Worm (Caenorhabditis elegans) whole organism, late embryonic: ENCODE data around the gene nuc-1.

Experiments
- C08G9.2 ChIP-seq: sonication (generic microtip); optimal IDR thresholded peaks from 2 replicates; lab custom pipeline; 2016; ENCODE audit warnings: mild to moderate bottlenecking, missing genetic modification characterization, moderate library complexity, missing compliant biosample characterization
- C38D4.7 ChIP-seq: fragments of 200-800 bp; sonication (Bioruptor generic); optimal IDR thresholded peaks from 2 replicates; lab custom pipeline; 2018; ENCODE audit warnings: mild to moderate bottlenecking, missing genetic modification characterization, moderate library complexity, missing compliant biosample characterization
- K02D7.2 ChIP-seq: sonication (generic microtip); optimal IDR thresholded peaks from 2 replicates; lab custom pipeline; 2017; ENCODE audit warnings: mild to moderate bottlenecking, missing genetic modification characterization, missing compliant biosample characterization
- K09A11.1 ChIP-seq: sonication (generic microtip); optimal IDR thresholded peaks from 2 replicates; lab custom pipeline; 2017; ENCODE audit warnings: antibody characterized with exemption, mild to moderate bottlenecking, missing genetic modification characterization, missing compliant biosample characterization; ENCODE audit not compliant: insufficient read depth
- T23F11.4 ChIP-seq: fragments of 200-800 bp; sonication (Bioruptor generic); optimal IDR thresholded peaks from 2 replicates; lab custom pipeline; 2018; ENCODE audit warnings: mild to moderate bottlenecking, missing genetic modification characterization, missing compliant biosample characterization
- Y22D7AL.16 ChIP-seq: sonication (generic microtip); optimal IDR thresholded peaks from 2 replicates; lab custom pipeline; 2016; ENCODE audit warnings: missing genetic modification characterization, missing compliant biosample characterization
- ahr-1 ChIP-seq: sonication (generic microtip); optimal IDR thresholded peaks from 2 replicates; lab custom pipeline; 2016; ENCODE audit warnings: missing genetic modification characterization, missing compliant biosample characterization
- ama-1 ChIP-seq: fragments of 150-350 bp; optimal IDR thresholded peaks from 2 replicates; lab custom pipeline; 2014
- ceh-14 ChIP-seq: sonication (generic microtip); optimal IDR thresholded peaks from 2 replicates; lab custom pipeline; 2016; ENCODE audit warnings: missing genotype, missing genetic modification characterization, missing compliant biosample characterization
- ceh-18 ChIP-seq: sonication (generic microtip); optimal IDR thresholded peaks from 2 replicates; lab custom pipeline; 2016; ENCODE audit warnings: missing genetic modification characterization, missing compliant biosample characterization
- ceh-19 ChIP-seq: fragments of 200-800 bp; sonication (Bioruptor generic); optimal IDR thresholded peaks from 2 replicates; lab custom pipeline; 2018; ENCODE audit warnings: mild to moderate bottlenecking, missing genetic modification characterization, missing compliant biosample characterization
- ceh-2 ChIP-seq: sonication (generic microtip); optimal IDR thresholded peaks from 2 replicates; lab custom pipeline; 2016; ENCODE audit warnings: missing genotype, missing genetic modification characterization, missing compliant biosample characterization
- ceh-22 ChIP-seq: sonication (generic microtip); optimal IDR thresholded peaks from 2 replicates; lab custom pipeline; 2017; ENCODE audit warnings: missing biosample characterization, missing genetic modification characterization
- ceh-24 ChIP-seq: sonication (generic microtip); optimal IDR thresholded peaks from 2 replicates; lab custom pipeline; 2016; ENCODE audit warnings: mild to moderate bottlenecking, missing genetic modification characterization, missing compliant biosample characterization
- ceh-30 ChIP-seq: fragments of 150-350 bp; optimal IDR thresholded peaks from 2 replicates; lab custom pipeline; 2014; ENCODE audit warnings: missing biosample characterization, missing genetic modification characterization
- ceh-31 ChIP-seq: sonication (generic microtip); optimal IDR thresholded peaks from 2 replicates; lab custom pipeline; 2016; ENCODE audit warnings: missing genetic modification characterization, missing compliant biosample characterization
- ceh-34 ChIP-seq: sonication (generic microtip); optimal IDR thresholded peaks from 2 replicates; lab custom pipeline; 2016; ENCODE audit warnings: mild to moderate bottlenecking, missing genetic modification characterization, missing compliant biosample characterization
- ceh-45 ChIP-seq: fragments of 200-800 bp; sonication (Bioruptor generic); IDR thresholded peaks from 2 replicates; pipeline ENCODE4 v1.3.6; 2022; ENCODE audit warnings: missing genetic modification reagents, missing genetic modification characterization, missing compliant biosample characterization
- ceh-48 ChIP-seq: sonication (generic microtip); optimal IDR thresholded peaks from 2 replicates; lab custom pipeline; 2016; ENCODE audit warnings: missing genetic modification characterization, inconsistent platforms, missing compliant biosample characterization
- ceh-9 ChIP-seq: sonication (generic microtip); optimal IDR thresholded peaks from 2 replicates; lab custom pipeline; 2016; ENCODE audit warnings: mild to moderate bottlenecking, missing genetic modification characterization, inconsistent platforms, missing compliant biosample characterization
- che-1 ChIP-seq: sonication (generic microtip); optimal IDR thresholded peaks from 2 replicates; lab custom pipeline; 2016; ENCODE audit warnings: mild to moderate bottlenecking, missing genetic modification characterization, missing compliant biosample characterization
- elt-2 ChIP-seq: sonication (generic microtip); optimal IDR thresholded peaks from 2 replicates; lab custom pipeline; 2016; ENCODE audit warnings: missing genetic modification reagents, missing genetic modification characterization, missing compliant biosample characterization
- elt-4 ChIP-seq: sonication (generic microtip); optimal IDR thresholded peaks from 2 replicates; lab custom pipeline; 2016; ENCODE audit warnings: missing genetic modification characterization, missing compliant biosample characterization
- eyg-1 ChIP-seq: sonication (generic microtip); optimal IDR thresholded peaks from 2 replicates; lab custom pipeline; 2016; ENCODE audit warnings: missing genotype, missing genetic modification characterization, missing compliant biosample characterization
- fkh-10 ChIP-seq: fragments of 150-350 bp; optimal IDR thresholded peaks from 2 replicates; lab custom pipeline; 2014; ENCODE audit warnings: missing biosample characterization, missing genetic modification reagents, missing genetic modification characterization
- hlh-15 ChIP-seq: sonication (generic microtip); optimal IDR thresholded peaks from 2 replicates; lab custom pipeline; 2016; ENCODE audit warnings: missing genetic modification characterization, missing compliant biosample characterization
- hlh-6 ChIP-seq: sonication (generic microtip); optimal IDR thresholded peaks from 2 replicates; lab custom pipeline; 2016; ENCODE audit warnings: missing genotype, missing genetic modification characterization, missing compliant biosample characterization
- lim-6 ChIP-seq: sonication (generic microtip); optimal IDR thresholded peaks from 2 replicates; lab custom pipeline; 2016; ENCODE audit warnings: missing genetic modification characterization, missing compliant biosample characterization
- lin-11 ChIP-seq: fragments of 200-800 bp; sonication (Bioruptor generic); optimal IDR thresholded peaks from 2 replicates; lab custom pipeline; 2018; ENCODE audit warnings: mild to moderate bottlenecking, missing genetic modification characterization, missing compliant biosample characterization
- madf-2 ChIP-seq: sonication (generic microtip); optimal IDR thresholded peaks from 2 replicates; lab custom pipeline; 2017; ENCODE audit warnings: missing genetic modification characterization, missing compliant biosample characterization
- mec-3 ChIP-seq: sonication (generic microtip); optimal IDR thresholded peaks from 2 replicates; lab custom pipeline; 2016; ENCODE audit warnings: borderline replicate concordance, missing genetic modification characterization, missing compliant biosample characterization
- nfya-1 ChIP-seq: sonication (generic microtip); optimal IDR thresholded peaks from 2 replicates; lab custom pipeline; 2017; ENCODE audit warnings: missing genetic modification characterization, mild to moderate bottlenecking, missing compliant biosample characterization, antibody characterized with exemption, moderate library complexity
- nhr-11 ChIP-seq: fragments of 150-350 bp; optimal IDR thresholded peaks from 2 replicates; lab custom pipeline; 2014; ENCODE audit warnings: missing biosample characterization, missing genetic modification characterization
- npax-4 ChIP-seq: sonication (generic microtip); optimal IDR thresholded peaks from 2 replicates; lab custom pipeline; 2016; ENCODE audit warnings: missing genetic modification characterization, missing compliant biosample characterization
- odd-2 ChIP-seq: sonication (generic microtip); optimal IDR thresholded peaks from 2 replicates; lab custom pipeline; 2017; ENCODE audit warnings: antibody characterized with exemption, mild to moderate bottlenecking, missing genetic modification characterization, missing compliant biosample characterization
- pag-3 ChIP-seq: sonication (generic microtip); optimal IDR thresholded peaks from 2 replicates; lab custom pipeline; 2016; ENCODE audit warnings: missing compliant biosample characterization, missing genetic modification characterization, borderline replicate concordance
- pha-4 ChIP-seq: fragments of 150-350 bp; optimal IDR thresholded peaks from 2 replicates; lab custom pipeline; 2018; ENCODE audit warnings: missing biosample characterization, missing genetic modification reagents, missing genetic modification characterization
- pqm-1 ChIP-seq: sonication (generic microtip); optimal IDR thresholded peaks from 2 replicates; lab custom pipeline; 2016; ENCODE audit warnings: missing genetic modification characterization, missing compliant biosample characterization
- syd-9 ChIP-seq: sonication (generic microtip); optimal IDR thresholded peaks from 2 replicates; lab custom pipeline; 2016; ENCODE audit warnings: mild to moderate bottlenecking, missing genetic modification characterization, moderate library complexity, missing compliant biosample characterization
- tbx-2 ChIP-seq: sonication (generic microtip); optimal IDR thresholded peaks from 2 replicates; lab custom pipeline; 2016; ENCODE audit warnings: missing genetic modification characterization, missing compliant biosample characterization
- tbx-7 ChIP-seq: sonication (generic microtip); optimal IDR thresholded peaks from 2 replicates; lab custom pipeline; 2016; ENCODE audit warnings: missing genotype, missing genetic modification characterization, missing compliant biosample characterization
- ttx-3 ChIP-seq: sonication (generic microtip); optimal IDR thresholded peaks from 2 replicates; lab custom pipeline; 2016; ENCODE audit warnings: missing genetic modification reagents, missing genetic modification characterization, missing compliant biosample characterization
- unc-86 ChIP-seq: sonication (generic microtip); optimal IDR thresholded peaks from 2 replicates; lab custom pipeline; 2016; ENCODE audit warnings: missing genetic modification characterization, missing compliant biosample characterization

nuc-1 gene

DNA sequence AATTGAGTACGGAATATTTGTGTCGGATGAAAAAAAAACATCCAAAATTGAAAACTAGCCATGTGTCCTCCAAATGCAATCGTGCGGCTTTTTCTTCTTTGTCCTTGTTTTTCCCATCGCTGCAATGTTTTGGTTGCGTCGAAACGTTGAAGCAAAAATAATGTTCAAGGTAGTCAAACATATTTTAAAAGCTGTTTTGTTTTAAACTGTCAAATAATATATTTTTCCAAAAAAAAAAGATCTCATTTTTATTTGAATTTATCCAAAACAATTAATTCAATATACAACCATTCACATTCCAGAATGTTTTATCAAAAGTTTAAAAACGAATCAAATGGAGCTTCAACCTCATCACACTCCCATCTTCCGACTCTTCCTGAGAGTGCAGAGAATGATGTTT, 21.0 kb upstream of the nuc-1 start, which contains the start of gene C07B5.6:
Gene C07B5.6, plus strand, starts transcription at position 301 of the 400 bp plus-strand sequence.
- no peak for TF ChIP-seq Y22D7AL.16 (tag; lab: Kevin White, UChicago)
- no peak for TF ChIP-seq madf-2
- no peak for TF ChIP-seq ceh-34
- TF ChIP-seq lim-6 (tag; lab: Kevin White, UChicago), result no peak
- no peak for TF ChIP-seq eyg-1 (tag; lab: Kevin White, UChicago)
- TF ChIP-seq ceh-19, result no peak
- no peak for TF ChIP-seq syd-9 (tag; lab: Kevin White, UChicago)
- TF ChIP-seq ceh-48, result no peak
- TF ChIP-seq mec-3 (tag; lab: Kevin White, UChicago), result no peak
- no peak for TF ChIP-seq ceh-2
- TF ChIP-seq T23F11.4 (GFP tag; lab: Kevin White, UChicago), result no peak
- TF ChIP-seq K02D7.2 (tag; lab: Kevin White, UChicago), result no peak
- TF ChIP-seq ceh-45, result no peak
- TF ChIP-seq ahr-1 (tag; lab: Kevin White, UChicago), result no peak
- no peak for TF ChIP-seq che-1
- no peak for TF ChIP-seq hlh-6 (tag; lab: Kevin White, UChicago)
- TF ChIP-seq pha-4, result no peak
- no peak for TF ChIP-seq ceh-14
- no peak for TF ChIP-seq ceh-24 (tag; lab: Kevin White, UChicago)
- no peak for TF ChIP-seq pqm-1 (tag; lab: Kevin White, UChicago)

DNA sequence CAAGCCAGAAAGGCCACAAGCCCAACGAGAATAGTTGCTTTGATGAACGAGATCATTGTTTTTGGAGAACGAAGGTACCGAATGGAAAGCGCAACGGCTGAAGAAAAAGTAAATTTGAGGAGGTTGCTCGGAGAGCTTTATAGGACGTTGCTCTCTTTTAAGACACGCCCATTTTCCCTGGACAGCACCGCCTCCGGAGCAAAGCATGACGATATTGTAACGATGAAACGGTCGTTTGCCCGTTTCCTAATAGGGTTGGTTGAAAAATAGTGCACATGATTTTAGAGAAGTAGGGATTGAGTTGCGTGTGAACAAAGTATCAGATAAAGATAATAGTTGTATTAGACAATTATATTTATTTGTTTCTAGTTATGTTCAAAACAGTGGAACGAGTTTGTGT, 16.6 kb upstream of the nuc-1 start, which contains the start of gene C07B5.3:
Gene C07B5.3, minus strand, starts transcription at position 101 of the 400 bp plus-strand sequence.
- TF ChIP-seq C08G9.2 (no peak), Y22D7AL.16 (tag; lab: Kevin White, UChicago) (no peak), ceh-9 (tag; lab: Kevin White, UChicago) (no peak), ttx-3 (tag; lab: Kevin White, UChicago) (no peak), C38D4.7 (GFP tag; lab: Kevin White, UChicago) (no peak), eyg-1 (tag; lab: Kevin White, UChicago) (no peak), ceh-22 (tag; lab: Kevin White, UChicago) (no peak), nhr-11 (tag; lab: Kevin White, UChicago) (no peak), ceh-24 (tag; lab: Kevin White, UChicago) (no peak), tbx-2 (tag; lab: Kevin White, UChicago) (no peak), fkh-10 (GFP tag; lab: Kevin White, UChicago) (no peak), elt-4 (tag; lab: Kevin White, UChicago) (no peak), lin-11 (no peak), ceh-18 (no peak), elt-2 (tag; lab: Kevin White, UChicago) (no peak), ceh-2 (no peak), tbx-7 (tag; lab: Kevin White, UChicago) (no peak), ama-1 (no peak)

DNA sequence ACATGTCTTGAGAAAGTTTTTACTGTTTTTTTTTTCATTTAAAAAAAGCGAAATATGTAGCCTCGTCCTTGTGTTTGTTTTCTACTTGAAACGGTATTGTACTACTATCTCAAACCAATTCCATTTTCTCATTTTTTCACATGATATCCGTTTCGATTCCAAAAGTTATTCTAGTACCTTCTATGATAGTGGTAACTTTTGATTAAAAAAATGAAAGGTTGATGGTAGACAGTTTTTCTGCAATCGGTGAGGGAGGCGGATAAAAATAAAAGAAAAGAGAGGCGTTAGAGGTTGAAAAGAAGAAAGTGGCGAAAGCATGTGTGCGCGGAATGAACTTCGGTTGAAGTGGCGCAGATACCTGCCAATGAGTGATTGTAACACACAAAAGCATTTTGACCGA, 11.8 kb upstream of the nuc-1 start:
- no peak for TF ChIP-seq ceh-30
- TF ChIP-seq C38D4.7 (GFP tag; lab: Kevin White, UChicago), result no peak
- TF ChIP-seq pag-3 (tag; lab: Kevin White, UChicago), result no peak
- TF ChIP-seq lim-6 (tag; lab: Kevin White, UChicago), result no peak

DNA sequence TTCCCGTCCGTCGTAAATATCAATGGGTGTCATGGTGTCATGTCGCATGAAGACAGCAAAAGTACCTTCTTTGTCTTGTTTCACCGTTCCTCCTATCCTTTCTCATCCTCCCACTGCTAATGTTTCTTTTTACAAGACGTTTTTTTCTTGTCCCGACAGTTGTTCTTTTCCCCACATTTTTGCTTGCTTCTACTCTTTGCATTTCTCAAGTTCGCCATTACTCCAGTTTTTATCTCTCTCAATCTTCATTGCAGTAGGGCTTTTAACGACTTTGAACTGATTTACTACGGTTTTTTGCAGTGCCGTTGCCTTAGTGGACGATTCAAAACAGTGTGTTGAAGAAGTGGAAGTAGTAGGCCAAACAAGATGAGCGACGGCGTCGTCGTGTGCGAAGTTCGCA, 10.3 kb upstream of the nuc-1 start, which contains the start of gene C07B5.4:
Gene C07B5.4, plus strand, starts transcription at position 301 of the 400 bp plus-strand sequence.
- TF ChIP-seq lim-6 (tag; lab: Kevin White, UChicago), result no peak
- no peak for TF ChIP-seq pha-4
- no peak for TF ChIP-seq hlh-15 (tag; lab: Kevin White, UChicago)
- no peak for TF ChIP-seq ceh-19
- no peak for TF ChIP-seq elt-2 (tag; lab: Kevin White, UChicago)
- no peak for TF ChIP-seq elt-4 (tag; lab: Kevin White, UChicago)
- no peak for TF ChIP-seq ahr-1 (tag; lab: Kevin White, UChicago)
- TF ChIP-seq ama-1, result no peak
- TF ChIP-seq ceh-9 (tag; lab: Kevin White, UChicago), result no peak
- TF ChIP-seq madf-2, result no peak
- no peak for TF ChIP-seq nfya-1
- no peak for TF ChIP-seq ceh-14
- TF ChIP-seq unc-86 (tag; lab: Kevin White, UChicago), result no peak
- TF ChIP-seq pag-3 (tag; lab: Kevin White, UChicago), result no peak
- no peak for TF ChIP-seq hlh-6 (tag; lab: Kevin White, UChicago)
- TF ChIP-seq odd-2 (tag; lab: Kevin White, UChicago), result no peak
- no peak for TF ChIP-seq ceh-31 (tag; lab: Kevin White, UChicago)
- TF ChIP-seq K09A11.1, result no peak
- TF ChIP-seq ceh-34, result no peak
- no peak for TF ChIP-seq npax-4
- TF ChIP-seq, all 69 proteins: peak for 0
